Fruit fly (Drosophila melanogaster): ENCODE results near the gene CG34277.

The CG34277 gene

dm6 chr3R:5390095-5390663 is 20.8 kb downstream of the CG34277 start (continued):
- TF ChIP-seq Hsf (GFP tag; optimal IDR thresholded peaks at IDR 0.05) (no peak), Doc3 (GFP tag; IDR thresholded peaks at IDR 0.05; ENCODE audit: partially characterized antibody) (no peak), sna (GFP tag; IDR thresholded peaks at IDR 0.05; ENCODE audit: partially characterized antibody) (no peak), Dll (GFP tag; IDR thresholded peaks at IDR 0.05; ENCODE audit: partially characterized antibody) (no peak), CG10462 (GFP tag; optimal IDR thresholded peaks at IDR 0.05) (no peak), CG9727 (GFP tag; optimal IDR thresholded peaks at IDR 0.05) (no peak), CG30403 (GFP tag; optimal IDR thresholded peaks at IDR 0.05) (no peak), bcd (GFP tag; optimal IDR thresholded peaks at IDR 0.05) (no peak), CG7556 (GFP tag; optimal IDR thresholded peaks at IDR 0.05) (no peak), Gug (GFP tag; IDR thresholded peaks at IDR 0.05) (no peak), CG7786 (GFP tag; optimal IDR thresholded peaks at IDR 0.05) (no peak), eve (GFP tag; optimal IDR thresholded peaks at IDR 0.05) (no peak), Vsx1 (GFP tag; optimal IDR thresholded peaks at IDR 0.05) (no peak), Scr (GFP tag; IDR thresholded peaks at IDR 0.05; ENCODE audit: partially characterized antibody) (no peak), grn (GFP tag; optimal IDR thresholded peaks at IDR 0.05) (peak; percentile 29), ab (GFP tag; optimal IDR thresholded peaks at IDR 0.05) (no peak), ash1 (GFP tag; optimal IDR thresholded peaks at IDR 0.05) (no peak), unc-4 (GFP tag; IDR thresholded peaks at IDR 0.05; ENCODE audit: partially characterized antibody) (no peak), CG7839 (tag; optimal IDR thresholded peaks at IDR 0.05) (no peak), Pdp1 (GFP tag; optimal IDR thresholded peaks at IDR 0.05) (no peak), CG11093 (GFP tag; IDR thresholded peaks at IDR 0.05) (0 out of 3 replicates have a peak, but pooled peaks have one; percentile 14), Gsc (GFP tag; IDR thresholded peaks at IDR 0.05) (no peak), Xrp1 (GFP tag; IDR thresholded peaks at IDR 0.05) (no peak), Lhr (GFP tag; optimal IDR thresholded peaks at IDR 0.05) (no peak), Drgx (GFP tag; IDR thresholded peaks at IDR 0.05) (0 out of 2 replicates have a peak, but pooled peaks have one; percentile 7), Ets65A (GFP tag) (peak; percentile 55), CG10209 (GFP tag; optimal IDR thresholded peaks at IDR 0.05) (no peak), ara (GFP tag; IDR thresholded peaks at IDR 0.05) (no peak), CG6175 (GFP tag; IDR thresholded peaks at IDR 0.05) (peak; percentile 53; the same call in 1 of the 3 replicates), jumu (GFP tag; optimal IDR thresholded peaks at IDR 0.05) (no peak)

dm6 chr3R:5392033-5392432 is 22.7 kb downstream of the CG34277 start:
- peak; percentile 96 for TF ChIP-seq Blimp-1 (GFP tag; optimal IDR thresholded peaks at IDR 0.05)
- TF ChIP-seq CG14710 (tag; optimal IDR thresholded peaks at IDR 0.05) = no peak
- TF ChIP-seq CG12744 (GFP tag; optimal IDR thresholded peaks at IDR 0.05) = no peak
- TF ChIP-seq Max (GFP tag; optimal IDR thresholded peaks at IDR 0.05) = no peak
- no peak for TF ChIP-seq CG13624 (GFP tag; optimal IDR thresholded peaks at IDR 0.05)
- TF ChIP-seq CG2199 (GFP tag; IDR thresholded peaks at IDR 0.05) = no peak
- peak; percentile 30 for TF ChIP-seq Ets65A (GFP tag)
- no peak for TF ChIP-seq CG15073 (GFP tag; optimal IDR thresholded peaks at IDR 0.05)
- no peak for TF ChIP-seq gsb-n (tag; optimal IDR thresholded peaks at IDR 0.05)
- no peak for TF ChIP-seq CG12219 (GFP tag; optimal IDR thresholded peaks at IDR 0.05)
- no peak for TF ChIP-seq CG3838 (GFP tag; optimal IDR thresholded peaks at IDR 0.05)
